Worm (Caenorhabditis elegans) whole organism, mixed stage, embryonic: ENCODE measurements around the gene M03A1.8.

ENCODE experiments used
- bed-3 ChIP-seq: fragments of 200-800 bp; sonication (Bioruptor generic); optimal IDR thresholded peaks from 3 replicates; lab custom pipeline; 2018; ENCODE audit warnings: mild to moderate bottlenecking, missing genetic modification characterization, moderate library complexity, missing compliant biosample characterization
- blmp-1 ChIP-seq: fragments of 150-350 bp; optimal IDR thresholded peaks from 2 replicates; lab custom pipeline; 2014; ENCODE audit warnings: missing biosample characterization, missing genetic modification characterization
- ceh-39 ChIP-seq: fragments of 150-350 bp; optimal IDR thresholded peaks from 2 replicates; lab custom pipeline; 2014; ENCODE audit warnings: missing biosample characterization, missing genetic modification characterization
- ceh-83 ChIP-seq: fragments of 200-800 bp; sonication (Bioruptor generic); optimal IDR thresholded peaks from 2 replicates; lab custom pipeline; 2018; ENCODE audit warnings: mild to moderate bottlenecking, missing genetic modification characterization, missing compliant biosample characterization
- ces-1 ChIP-seq: fragments of 150-350 bp; optimal IDR thresholded peaks from 2 replicates; lab custom pipeline; 2014; ENCODE audit warnings: missing biosample characterization, missing genetic modification reagents, missing genetic modification characterization
- drap-1 ChIP-seq: fragments of 200-800 bp; sonication (Bioruptor generic); optimal IDR thresholded peaks from 3 replicates; lab custom pipeline; 2018; ENCODE audit warnings: mild to moderate bottlenecking, missing genetic modification characterization, missing compliant biosample characterization
- elt-1 ChIP-seq: sonication (generic microtip); optimal IDR thresholded peaks from 2 replicates; lab custom pipeline; 2017; ENCODE audit warnings: missing genetic modification characterization, mild to moderate bottlenecking, missing compliant biosample characterization, antibody characterized with exemption, moderate library complexity, borderline replicate concordance; ENCODE audit not compliant: insufficient read depth
- elt-3 ChIP-seq: fragments of 150-350 bp; optimal IDR thresholded peaks from 2 replicates; lab custom pipeline; 2014; ENCODE audit warnings: missing biosample characterization, missing genetic modification characterization
- flh-1 ChIP-seq: fragments of 200-800 bp; sonication (Bioruptor generic); optimal IDR thresholded peaks from 2 replicates; lab custom pipeline; 2018; ENCODE audit warnings: mild to moderate bottlenecking, missing genetic modification characterization, moderate library complexity, missing compliant biosample characterization
- ham-2 ChIP-seq: fragments of 200-800 bp; sonication (Bioruptor generic); optimal IDR thresholded peaks from 2 replicates; lab custom pipeline; 2018; ENCODE audit warnings: mild to moderate bottlenecking, missing genetic modification characterization, missing compliant biosample characterization
- lin-13 ChIP-seq: fragments of 150-350 bp; optimal IDR thresholded peaks from 2 replicates; lab custom pipeline; 2014; ENCODE audit warnings: missing biosample characterization, missing genetic modification characterization
- lin-32 ChIP-seq: fragments of 200-800 bp; sonication (Bioruptor generic); optimal IDR thresholded peaks from 2 replicates; lab custom pipeline; 2018; ENCODE audit warnings: mild to moderate bottlenecking, missing genetic modification characterization, missing compliant biosample characterization
- lsy-2 ChIP-seq: fragments of 150-350 bp; optimal IDR thresholded peaks from 2 replicates; lab custom pipeline; 2014; ENCODE audit warnings: missing biosample characterization, missing genetic modification characterization
- mep-1 ChIP-seq: fragments of 150-350 bp; optimal IDR thresholded peaks from 2 replicates; lab custom pipeline; 2017; ENCODE audit warnings: missing biosample characterization, missing genetic modification reagents, missing genetic modification characterization, inconsistent platforms
- mls-2 ChIP-seq: sonication (generic microtip); optimal IDR thresholded peaks from 2 replicates; lab custom pipeline; 2016; ENCODE audit warnings: mild to moderate bottlenecking, missing genetic modification characterization, moderate library complexity, missing compliant biosample characterization
- nhr-2 ChIP-seq: fragments of 150-350 bp; optimal IDR thresholded peaks from 2 replicates; lab custom pipeline; 2014; ENCODE audit warnings: missing biosample characterization, missing genetic modification characterization
- nhr-237 ChIP-seq: fragments of 150-350 bp; optimal IDR thresholded peaks from 2 replicates; lab custom pipeline; 2014; ENCODE audit warnings: missing biosample characterization, missing genetic modification characterization
- nhr-28 ChIP-seq: fragments of 150-350 bp; optimal IDR thresholded peaks from 2 replicates; lab custom pipeline; 2014; ENCODE audit warnings: missing biosample characterization, missing genetic modification characterization
- nhr-76 ChIP-seq: sonication (generic microtip); optimal IDR thresholded peaks from 2 replicates; lab custom pipeline; 2017; ENCODE audit warnings: missing biosample characterization, missing genetic modification characterization
- pha-4 ChIP-seq: fragments of 150-350 bp; optimal IDR thresholded peaks from 2 replicates; lab custom pipeline; 2018; ENCODE audit warnings: missing biosample characterization, missing genetic modification reagents, missing genetic modification characterization
- sem-2 ChIP-seq: fragments of 200-800 bp; sonication (Bioruptor generic); optimal IDR thresholded peaks from 2 replicates; lab custom pipeline; 2018; ENCODE audit warnings: mild to moderate bottlenecking, missing genetic modification characterization, missing compliant biosample characterization
- snpc-4 ChIP-seq: fragments of 150-350 bp; optimal IDR thresholded peaks from 2 replicates; lab custom pipeline; 2014; ENCODE audit warnings: missing biosample characterization, missing genetic modification characterization
- sptf-1 ChIP-seq: sonication (generic microtip); optimal IDR thresholded peaks from 2 replicates; lab custom pipeline; 2017; ENCODE audit warnings: mild to moderate bottlenecking, missing genetic modification characterization, moderate library complexity, missing compliant biosample characterization
- tbx-8 ChIP-seq: fragments of 200-800 bp; sonication (Bioruptor generic); optimal IDR thresholded peaks from 2 replicates; lab custom pipeline; 2018; ENCODE audit warnings: mild to moderate bottlenecking, missing genetic modification characterization, moderate library complexity, missing compliant biosample characterization
- unc-120 ChIP-seq: sonication (generic microtip); optimal IDR thresholded peaks from 2 replicates; lab custom pipeline; 2017; ENCODE audit warnings: missing genetic modification characterization, missing compliant biosample characterization; ENCODE audit not compliant: poor library complexity, severe bottlenecking
- unc-39 ChIP-seq: fragments of 150-350 bp; optimal IDR thresholded peaks from 2 replicates; lab custom pipeline; 2014; ENCODE audit warnings: missing biosample characterization, missing genetic modification characterization
- unc-62 ChIP-seq: fragments of 150-350 bp; optimal IDR thresholded peaks from 2 replicates; lab custom pipeline; 2014; ENCODE audit warnings: missing biosample characterization, missing genetic modification reagents, missing genetic modification characterization
- zip-8 ChIP-seq: fragments of 150-350 bp; optimal IDR thresholded peaks from 2 replicates; lab custom pipeline; 2014; ENCODE audit warnings: missing biosample characterization, missing genetic modification characterization
- ztf-11 ChIP-seq: fragments of 150-350 bp; optimal IDR thresholded peaks from 2 replicates; lab custom pipeline; 2014; ENCODE audit warnings: missing biosample characterization, missing genetic modification characterization

M03A1.8 gene

DNA sequence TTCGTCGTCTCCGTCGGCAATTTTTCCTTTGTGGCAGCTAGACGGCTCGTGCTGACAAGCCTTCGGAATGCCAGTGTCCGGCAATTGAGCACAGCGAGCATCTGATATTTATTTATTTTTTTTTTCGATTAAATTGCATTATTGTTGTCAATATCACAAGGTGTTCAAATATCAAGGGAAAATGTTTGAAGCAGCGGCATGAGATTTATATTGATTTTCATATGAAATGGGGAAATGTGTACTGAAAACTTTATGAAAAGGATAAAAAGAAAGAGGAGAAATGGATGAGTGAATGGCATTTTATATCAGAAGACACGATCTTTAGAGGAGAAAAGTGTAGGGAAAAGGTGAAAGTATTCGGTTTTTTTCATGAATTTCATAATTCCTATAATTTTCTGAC is 42.4 kb downstream of the M03A1.8 start, which contains the start of gene coa-3:
coa-3 (minus strand) TSS at position 101 of the 400 bp plus-strand sequence.
- TF ChIP-seq tbx-8 (GFP tag; lab: Kevin White, UChicago): no peak
- TF ChIP-seq lsy-2 (tag; lab: Kevin White, UChicago): no peak
- TF ChIP-seq zip-8: no peak
- TF ChIP-seq, all 35 proteins: peak for 0

ce11 chrII:4603035-4603434 is 42.9 kb downstream of the M03A1.8 start, which contains the start of gene F35D11.4:
F35D11.4 (plus strand) TSS chrII:4603427.
- TF ChIP-seq drap-1 (GFP tag; lab: Kevin White, UChicago) (no peak), ztf-11 (no peak), lin-13 (tag; lab: Kevin White, UChicago) (peak; percentile 34), blmp-1 (no peak), lsy-2 (tag; lab: Kevin White, UChicago) (peak; percentile 20), zip-8 (no peak), nhr-237 (tag; lab: Kevin White, UChicago) (no peak), unc-120 (tag; lab: Kevin White, UChicago) (no peak), mls-2 (tag; lab: Kevin White, UChicago) (no peak), flh-1 (no peak), elt-1 (tag; lab: Kevin White, UChicago) (no peak), mep-1 (peak; percentile 17), sem-2 (GFP tag; lab: Kevin White, UChicago) (no peak), ceh-39 (tag; lab: Kevin White, UChicago) (no peak), nhr-76 (tag; lab: Kevin White, UChicago) (no peak), elt-3 (no peak), unc-39 (tag; lab: Kevin White, UChicago) (no peak), sptf-1 (tag; lab: Kevin White, UChicago) (peak; percentile 43), unc-62 (GFP tag; lab: Kevin White, UChicago) (no peak), pha-4 (no peak), ceh-83 (GFP tag; lab: Kevin White, UChicago) (no peak), nhr-28 (tag; lab: Kevin White, UChicago) (no peak), tbx-8 (GFP tag; lab: Kevin White, UChicago) (no peak)

- TF ChIP-seq ces-1 (GFP tag; lab: Kevin White, UChicago) (no peak), snpc-4 (no peak), lsy-2 (tag; lab: Kevin White, UChicago) (no peak), nhr-28 (tag; lab: Kevin White, UChicago) (no peak)
These were observed 44.0 kb downstream of the M03A1.8 start for ce11 chrII:4604149-4604548.

- TF ChIP-seq ces-1 (GFP tag; lab: Kevin White, UChicago): no peak
- no peak for TF ChIP-seq elt-3
- TF ChIP-seq nhr-2: no peak
- TF ChIP-seq lin-32 (GFP tag; lab: Kevin White, UChicago): no peak
- no peak for TF ChIP-seq tbx-8 (GFP tag; lab: Kevin White, UChicago)
- no peak for TF ChIP-seq ham-2 (GFP tag; lab: Kevin White, UChicago)
- no peak for TF ChIP-seq nhr-237 (tag; lab: Kevin White, UChicago)
- TF ChIP-seq bed-3 (GFP tag; lab: Kevin White, UChicago): no peak
- TF ChIP-seq nhr-28 (tag; lab: Kevin White, UChicago): no peak
- no peak for TF ChIP-seq pha-4
- no peak for TF ChIP-seq mls-2 (tag; lab: Kevin White, UChicago)
- TF ChIP-seq drap-1 (GFP tag; lab: Kevin White, UChicago): no peak
These were observed 44.5 kb downstream of the M03A1.8 start for ce11 chrII:4604680-4605079.

- TF ChIP-seq ces-1 (GFP tag; lab: Kevin White, UChicago) (peak; percentile 35), nhr-76 (tag; lab: Kevin White, UChicago) (no peak)
These were observed 46.7 kb downstream of the M03A1.8 start for ce11 chrII:4606687-4607297.

- TF ChIP-seq ces-1 (GFP tag; lab: Kevin White, UChicago) (no peak), nhr-28 (tag; lab: Kevin White, UChicago) (no peak), pha-4 (no peak), mls-2 (tag; lab: Kevin White, UChicago) (no peak)
These were observed 47.9 kb downstream of the M03A1.8 start, which contains the start of gene F35D11.3 for ce11 chrII:4608073-4608472. F35D11.3 (plus strand) TSS chrII:4608372.
